Worm (Caenorhabditis elegans) whole organism, L3 larva: ENCODE data around the gene bbs-2.

ENCODE experiments used
- ceh-16 ChIP-seq: sonication (generic microtip); optimal IDR thresholded peaks from 2 replicates; lab custom pipeline; 2017; ENCODE audit warnings: missing biosample characterization, missing genetic modification characterization
- egl-27 ChIP-seq: sonication (generic microtip); optimal IDR thresholded peaks from 4 replicates; lab custom pipeline; 2017; ENCODE audit warnings: missing biosample characterization, missing genetic modification reagents, missing genetic modification characterization
- elt-1 ChIP-seq: fragments of 150-350 bp; optimal IDR thresholded peaks from 2 replicates; lab custom pipeline; 2014; ENCODE audit warnings: missing biosample characterization, missing genetic modification characterization
- fos-1 ChIP-seq: fragments of 150-350 bp; optimal IDR thresholded peaks from 2 replicates; lab custom pipeline; 2014; ENCODE audit warnings: missing biosample characterization, missing genetic modification characterization
- lin-15B ChIP-seq: fragments of 150-350 bp; optimal IDR thresholded peaks from 2 replicates; lab custom pipeline; 2014; ENCODE audit warnings: missing biosample characterization, missing genetic modification characterization
- lin-39 ChIP-seq: fragments of 150-350 bp; optimal IDR thresholded peaks from 2 replicates; lab custom pipeline; 2018; ENCODE audit warnings: missing biosample characterization, missing genetic modification reagents, missing genetic modification characterization
- nhr-77 ChIP-seq: fragments of 150-350 bp; optimal IDR thresholded peaks from 2 replicates; lab custom pipeline; 2014; ENCODE audit warnings: missing biosample characterization, missing genetic modification characterization
- unc-62 ChIP-seq: fragments of 150-350 bp; sonication (generic microtip); optimal IDR thresholded peaks from 4 replicates; lab custom pipeline; 2014; ENCODE audit warnings: missing biosample characterization, missing genetic modification reagents, missing genetic modification characterization
- zag-1 ChIP-seq: fragments of 150-350 bp; optimal IDR thresholded peaks from 2 replicates; lab custom pipeline; 2014; ENCODE audit warnings: missing biosample characterization, missing genetic modification characterization
- ztf-4 ChIP-seq: fragments of 150-350 bp; optimal IDR thresholded peaks from 2 replicates; lab custom pipeline; 2014; ENCODE audit warnings: missing biosample characterization, missing genetic modification characterization

- TF ChIP-seq ztf-4 (tag; lab: Kevin White, UChicago) (no peak), egl-27 (tag; lab: Kevin White, UChicago) (no peak), zag-1 (tag; lab: Kevin White, UChicago) (no peak), unc-62 (GFP tag; lab: Kevin White, UChicago) (no peak), lin-15B (tag; lab: Kevin White, UChicago) (no peak), nhr-77 (tag; lab: Kevin White, UChicago) (no peak), ceh-16 (tag; lab: Kevin White, UChicago) (no peak), lin-39 (tag; lab: Kevin White, UChicago) (no peak), elt-1 (no peak), fos-1 (no peak)
These were observed 35.9 kb upstream of the bbs-2 start for ce11 chrIV:7897953-7898352.
